Worm (Caenorhabditis elegans): ENCODE data around the gene T16A9.5.

T16A9.5 gene

DNA sequence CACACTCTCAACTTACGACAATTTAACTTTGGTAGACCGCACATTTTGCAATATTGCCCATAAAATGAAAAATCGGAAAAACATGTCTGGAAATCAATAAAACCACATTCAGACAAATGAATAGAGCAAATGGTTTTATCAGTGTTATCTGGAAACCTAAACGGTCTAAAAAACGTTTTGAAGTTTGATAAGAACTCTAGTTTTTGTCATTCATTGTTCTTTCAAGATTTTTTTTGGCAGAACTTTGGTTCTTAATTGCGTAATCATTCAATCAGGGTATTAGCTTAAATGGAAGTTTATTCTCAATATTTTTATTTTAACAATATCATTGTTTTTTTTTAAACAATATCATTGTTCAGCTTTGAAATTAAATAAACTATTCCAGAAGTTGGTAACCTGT, 39.8 kb downstream of the T16A9.5 start, which contains the start of gene cest-2.2:
TSS of gene cest-2.2 (minus strand) at position 140 of the 400 bp plus-strand sequence.
- TF ChIP-seq nhr-76 (tag; optimal IDR thresholded peaks at IDR 0.05) = peak; percentile 10
- TF ChIP-seq unc-62 (GFP tag; optimal IDR thresholded peaks at IDR 0.05) = no peak
- TF ChIP-seq pqm-1 (tag; optimal IDR thresholded peaks at IDR 0.05) = no peak
- TF ChIP-seq elt-2 (tag; optimal IDR thresholded peaks at IDR 0.05) = peak; percentile 77
- TF ChIP-seq lin-15B (tag; optimal IDR thresholded peaks at IDR 0.05) = no peak

DNA sequence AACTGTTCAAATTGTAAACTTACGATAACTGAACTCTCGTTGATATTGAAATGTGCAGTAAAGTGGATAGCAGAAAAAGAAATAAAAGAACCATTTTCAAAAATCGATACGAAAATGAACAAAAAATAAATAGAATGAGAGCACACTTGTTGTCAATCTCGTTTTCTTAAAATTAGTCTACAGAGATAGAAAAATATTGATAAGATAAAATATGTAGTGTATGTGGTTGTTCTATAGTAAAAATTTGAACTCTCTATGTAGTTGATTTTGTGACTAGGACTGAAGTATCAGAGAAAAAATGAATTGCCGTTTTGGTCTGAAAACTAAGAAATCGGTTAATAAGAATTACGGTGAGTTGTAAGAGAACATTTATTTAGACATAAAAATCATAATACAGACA, 43.7 kb downstream of the T16A9.5 start, which contains the start of gene cest-2.1:
TSS of gene cest-2.1 (minus strand) at position 198 of the 400 bp plus-strand sequence.
- TF ChIP-seq skn-1 (tag; optimal IDR thresholded peaks at IDR 0.05) = no peak
- no peak for TF ChIP-seq nhr-237 (tag; optimal IDR thresholded peaks at IDR 0.05)
- no peak for TF ChIP-seq nhr-77 (tag; optimal IDR thresholded peaks at IDR 0.05)
- TF ChIP-seq nhr-67 (tag; optimal IDR thresholded peaks at IDR 0.05) = no peak
- no peak for TF ChIP-seq ceh-82 (tag; optimal IDR thresholded peaks at IDR 0.05)
- TF ChIP-seq nhr-76 (tag; optimal IDR thresholded peaks at IDR 0.05) = no peak
- peak; percentile 50 for TF ChIP-seq elt-2 (tag; optimal IDR thresholded peaks at IDR 0.05)
- no peak for TF ChIP-seq sea-2 (GFP tag; optimal IDR thresholded peaks at IDR 0.05)
- TF ChIP-seq pqm-1 (tag; optimal IDR thresholded peaks at IDR 0.05) = peak; percentile 60
- no peak for TF ChIP-seq ZK546.5 (tag; optimal IDR thresholded peaks at IDR 0.05)
- no peak for TF ChIP-seq nhr-23 (tag; optimal IDR thresholded peaks at IDR 0.05)
- TF ChIP-seq nfya-1 (tag; optimal IDR thresholded peaks at IDR 0.05; ENCODE audit: insufficient read depth) = no peak
- no peak for TF ChIP-seq zag-1 (tag; optimal IDR thresholded peaks at IDR 0.05)

DNA sequence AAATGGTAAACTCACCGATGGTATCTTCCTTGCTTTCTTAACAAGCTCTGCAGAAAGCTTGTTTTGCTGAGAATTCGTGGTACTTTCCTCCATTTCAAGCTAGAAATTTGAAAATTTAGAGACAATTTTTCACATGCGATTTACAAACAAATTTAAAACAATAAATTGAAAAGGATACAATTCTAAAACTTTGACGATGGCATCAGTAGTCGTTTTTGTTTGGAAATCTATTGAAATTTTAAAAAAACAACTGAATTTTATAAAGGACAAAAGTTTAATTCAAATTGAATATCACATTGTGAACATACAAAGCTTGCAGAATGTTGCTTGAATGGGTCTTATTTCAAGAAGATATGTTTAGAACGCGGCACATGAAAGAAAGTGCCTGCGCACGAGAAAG, 47.4 kb downstream of the T16A9.5 start, which contains the start of gene ocam-1:
TSS of gene ocam-1 (minus strand) at position 101 of the 400 bp plus-strand sequence.
- TF ChIP-seq nhr-237 (tag; optimal IDR thresholded peaks at IDR 0.05) = no peak
- TF ChIP-seq elt-1 (tag; optimal IDR thresholded peaks at IDR 0.05) = no peak
- TF ChIP-seq mdl-1 (tag; optimal IDR thresholded peaks at IDR 0.05) = no peak
- no peak for TF ChIP-seq snpc-4 (tag; optimal IDR thresholded peaks at IDR 0.05)
- TF ChIP-seq nhr-67 (tag; optimal IDR thresholded peaks at IDR 0.05) = no peak
- no peak for TF ChIP-seq nhr-28 (tag; optimal IDR thresholded peaks at IDR 0.05)

DNA sequence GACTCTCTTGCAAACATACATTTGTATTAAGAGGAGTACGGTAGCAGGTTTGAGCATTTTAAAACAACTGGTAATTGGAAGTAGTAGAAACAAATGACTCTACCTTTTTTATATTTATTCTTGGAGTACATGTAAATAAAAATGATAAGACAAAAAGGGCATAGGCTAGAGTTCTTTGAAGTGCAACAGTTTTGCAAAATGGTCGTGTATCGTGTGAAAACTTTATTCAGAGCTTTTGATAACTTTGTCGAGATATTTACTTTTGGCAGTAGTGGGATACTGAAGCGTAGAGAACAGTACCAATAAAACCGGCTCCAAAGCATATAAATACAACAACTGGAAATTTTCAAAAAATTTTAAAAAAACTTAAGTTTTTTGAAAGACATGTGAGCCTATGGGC, 48.4 kb downstream of the T16A9.5 start, which contains the start of gene cest-1.1:
TSS of gene cest-1.1 (minus strand) at position 101 of the 400 bp plus-strand sequence.
- no peak for TF ChIP-seq nhr-67 (tag; optimal IDR thresholded peaks at IDR 0.05)
- TF ChIP-seq pha-4 (tag; optimal IDR thresholded peaks at IDR 0.05) = no peak
- TF ChIP-seq ama-1 (optimal IDR thresholded peaks at IDR 0.05) = no peak
- TF ChIP-seq lsy-12 (tag; optimal IDR thresholded peaks at IDR 0.05) = no peak
- TF ChIP-seq daf-12 (tag; optimal IDR thresholded peaks at IDR 0.05) = no peak
- no peak for TF ChIP-seq tbx-2 (tag; optimal IDR thresholded peaks at IDR 0.05)
- TF ChIP-seq lin-15B (tag; optimal IDR thresholded peaks at IDR 0.05) = no peak
- TF ChIP-seq ceh-28 (tag; optimal IDR thresholded peaks at IDR 0.05) = no peak

ce11 chrV:14165745-14166144, 49.3 kb downstream of the T16A9.5 start:
- TF ChIP-seq elt-3 (tag; optimal IDR thresholded peaks at IDR 0.05) (no peak), pqm-1 (tag; optimal IDR thresholded peaks at IDR 0.05) (no peak), pha-4 (tag; optimal IDR thresholded peaks at IDR 0.05) (no peak), lsy-12 (tag; optimal IDR thresholded peaks at IDR 0.05) (no peak), mdl-1 (tag; optimal IDR thresholded peaks at IDR 0.05) (no peak), nhr-25 (tag; optimal IDR thresholded peaks at IDR 0.05) (no peak), fkh-2 (tag; optimal IDR thresholded peaks at IDR 0.05) (no peak), nhr-28 (tag; optimal IDR thresholded peaks at IDR 0.05) (no peak), eor-1 (tag; optimal IDR thresholded peaks at IDR 0.05) (no peak), ztf-4 (tag; optimal IDR thresholded peaks at IDR 0.05) (no peak)

All from whole organism, L3 larva.